Worm (Caenorhabditis elegans) whole organism, mixed stage, embryonic: ENCODE measurements around the gene Y38H8A.2.
"Not testable (repeated sequence)": the region's sequence is repeated elsewhere in the genome, so short reads cannot be mapped to it uniquely, and the experiment has no call there.

ENCODE experiments used
- M03D4.4 ChIP-seq: sonication (generic microtip); optimal IDR thresholded peaks from 2 replicates; lab custom pipeline; 2017; ENCODE audit warnings: mild to moderate bottlenecking, missing genetic modification characterization, missing compliant biosample characterization
- bed-3 ChIP-seq: fragments of 200-800 bp; sonication (Bioruptor generic); optimal IDR thresholded peaks from 3 replicates; lab custom pipeline; 2018; ENCODE audit warnings: mild to moderate bottlenecking, missing genetic modification characterization, moderate library complexity, missing compliant biosample characterization
- blmp-1 ChIP-seq: fragments of 150-350 bp; optimal IDR thresholded peaks from 2 replicates; lab custom pipeline; 2014; ENCODE audit warnings: missing biosample characterization, missing genetic modification characterization
- ceh-39 ChIP-seq: fragments of 150-350 bp; optimal IDR thresholded peaks from 2 replicates; lab custom pipeline; 2014; ENCODE audit warnings: missing biosample characterization, missing genetic modification characterization
- ceh-43 ChIP-seq: fragments of 200-800 bp; sonication (Bioruptor generic); optimal IDR thresholded peaks from 2 replicates; lab custom pipeline; 2018; ENCODE audit warnings: mild to moderate bottlenecking, missing genetic modification characterization, moderate library complexity, missing compliant biosample characterization
- ceh-83 ChIP-seq: fragments of 200-800 bp; sonication (Bioruptor generic); optimal IDR thresholded peaks from 2 replicates; lab custom pipeline; 2018; ENCODE audit warnings: mild to moderate bottlenecking, missing genetic modification characterization, missing compliant biosample characterization
- ces-1 ChIP-seq: fragments of 150-350 bp; optimal IDR thresholded peaks from 2 replicates; lab custom pipeline; 2014; ENCODE audit warnings: missing biosample characterization, missing genetic modification reagents, missing genetic modification characterization
- drap-1 ChIP-seq: fragments of 200-800 bp; sonication (Bioruptor generic); optimal IDR thresholded peaks from 3 replicates; lab custom pipeline; 2018; ENCODE audit warnings: mild to moderate bottlenecking, missing genetic modification characterization, missing compliant biosample characterization
- elt-1 ChIP-seq: sonication (generic microtip); optimal IDR thresholded peaks from 2 replicates; lab custom pipeline; 2017; ENCODE audit warnings: missing genetic modification characterization, mild to moderate bottlenecking, missing compliant biosample characterization, antibody characterized with exemption, moderate library complexity, borderline replicate concordance; ENCODE audit not compliant: insufficient read depth
- elt-3 ChIP-seq: fragments of 150-350 bp; optimal IDR thresholded peaks from 2 replicates; lab custom pipeline; 2014; ENCODE audit warnings: missing biosample characterization, missing genetic modification characterization
- flh-1 ChIP-seq: fragments of 200-800 bp; sonication (Bioruptor generic); optimal IDR thresholded peaks from 2 replicates; lab custom pipeline; 2018; ENCODE audit warnings: mild to moderate bottlenecking, missing genetic modification characterization, moderate library complexity, missing compliant biosample characterization
- ham-2 ChIP-seq: fragments of 200-800 bp; sonication (Bioruptor generic); optimal IDR thresholded peaks from 2 replicates; lab custom pipeline; 2018; ENCODE audit warnings: mild to moderate bottlenecking, missing genetic modification characterization, missing compliant biosample characterization
- hlh-1 ChIP-seq: fragments of 150-350 bp; optimal IDR thresholded peaks from 2 replicates; lab custom pipeline; 2014; ENCODE audit warnings: missing biosample characterization, missing genetic modification reagents, missing genetic modification characterization
- lin-13 ChIP-seq: fragments of 150-350 bp; optimal IDR thresholded peaks from 2 replicates; lab custom pipeline; 2014; ENCODE audit warnings: missing biosample characterization, missing genetic modification characterization
- lsy-2 ChIP-seq: fragments of 150-350 bp; optimal IDR thresholded peaks from 2 replicates; lab custom pipeline; 2014; ENCODE audit warnings: missing biosample characterization, missing genetic modification characterization
- mab-5 ChIP-seq: fragments of 150-350 bp; optimal IDR thresholded peaks from 2 replicates; lab custom pipeline; 2014; ENCODE audit warnings: missing biosample characterization, missing genetic modification characterization
- mep-1 ChIP-seq: fragments of 150-350 bp; optimal IDR thresholded peaks from 2 replicates; lab custom pipeline; 2017; ENCODE audit warnings: missing biosample characterization, missing genetic modification reagents, missing genetic modification characterization, inconsistent platforms
- mls-2 ChIP-seq: sonication (generic microtip); optimal IDR thresholded peaks from 2 replicates; lab custom pipeline; 2016; ENCODE audit warnings: mild to moderate bottlenecking, missing genetic modification characterization, moderate library complexity, missing compliant biosample characterization
- nhr-12 ChIP-seq: fragments of 150-350 bp; optimal IDR thresholded peaks from 2 replicates; lab custom pipeline; 2014; ENCODE audit warnings: missing biosample characterization, missing genetic modification characterization
- nhr-2 ChIP-seq: fragments of 150-350 bp; optimal IDR thresholded peaks from 2 replicates; lab custom pipeline; 2014; ENCODE audit warnings: missing biosample characterization, missing genetic modification characterization
- nhr-237 ChIP-seq: fragments of 150-350 bp; optimal IDR thresholded peaks from 2 replicates; lab custom pipeline; 2014; ENCODE audit warnings: missing biosample characterization, missing genetic modification characterization
- nhr-28 ChIP-seq: fragments of 150-350 bp; optimal IDR thresholded peaks from 2 replicates; lab custom pipeline; 2014; ENCODE audit warnings: missing biosample characterization, missing genetic modification characterization
- nhr-76 ChIP-seq: sonication (generic microtip); optimal IDR thresholded peaks from 2 replicates; lab custom pipeline; 2017; ENCODE audit warnings: missing biosample characterization, missing genetic modification characterization
- pha-4 ChIP-seq: fragments of 150-350 bp; optimal IDR thresholded peaks from 2 replicates; lab custom pipeline; 2018; ENCODE audit warnings: missing biosample characterization, missing genetic modification reagents, missing genetic modification characterization
- sem-2 ChIP-seq: fragments of 200-800 bp; sonication (Bioruptor generic); optimal IDR thresholded peaks from 2 replicates; lab custom pipeline; 2018; ENCODE audit warnings: mild to moderate bottlenecking, missing genetic modification characterization, missing compliant biosample characterization
- sptf-1 ChIP-seq: sonication (generic microtip); optimal IDR thresholded peaks from 2 replicates; lab custom pipeline; 2017; ENCODE audit warnings: mild to moderate bottlenecking, missing genetic modification characterization, moderate library complexity, missing compliant biosample characterization
- tbx-8 ChIP-seq: fragments of 200-800 bp; sonication (Bioruptor generic); optimal IDR thresholded peaks from 2 replicates; lab custom pipeline; 2018; ENCODE audit warnings: mild to moderate bottlenecking, missing genetic modification characterization, moderate library complexity, missing compliant biosample characterization
- unc-120 ChIP-seq: sonication (generic microtip); optimal IDR thresholded peaks from 2 replicates; lab custom pipeline; 2017; ENCODE audit warnings: missing genetic modification characterization, missing compliant biosample characterization; ENCODE audit not compliant: poor library complexity, severe bottlenecking
- unc-39 ChIP-seq: fragments of 150-350 bp; optimal IDR thresholded peaks from 2 replicates; lab custom pipeline; 2014; ENCODE audit warnings: missing biosample characterization, missing genetic modification characterization
- unc-62 ChIP-seq: fragments of 150-350 bp; optimal IDR thresholded peaks from 2 replicates; lab custom pipeline; 2014; ENCODE audit warnings: missing biosample characterization, missing genetic modification reagents, missing genetic modification characterization
- zip-8 ChIP-seq: fragments of 150-350 bp; optimal IDR thresholded peaks from 2 replicates; lab custom pipeline; 2014; ENCODE audit warnings: missing biosample characterization, missing genetic modification characterization

Gene Y38H8A.2

ce11 chrIV:13450740-13451139 is 23.5 kb upstream of the Y38H8A.2 start:
- TF ChIP-seq mls-2 (tag; lab: Kevin White, UChicago), result no peak
- no peak for TF ChIP-seq ham-2 (GFP tag; lab: Kevin White, UChicago)
- TF ChIP-seq flh-1 (GFP tag; lab: Kevin White, UChicago), result no peak
- no peak for TF ChIP-seq sem-2 (GFP tag; lab: Kevin White, UChicago)
- no peak for TF ChIP-seq hlh-1 (tag; lab: Kevin White, UChicago)
- TF ChIP-seq lsy-2 (tag; lab: Kevin White, UChicago), result no peak
- TF ChIP-seq ceh-39, result no peak
- TF ChIP-seq nhr-76, result no peak
- TF ChIP-seq blmp-1, result no peak

DNA sequence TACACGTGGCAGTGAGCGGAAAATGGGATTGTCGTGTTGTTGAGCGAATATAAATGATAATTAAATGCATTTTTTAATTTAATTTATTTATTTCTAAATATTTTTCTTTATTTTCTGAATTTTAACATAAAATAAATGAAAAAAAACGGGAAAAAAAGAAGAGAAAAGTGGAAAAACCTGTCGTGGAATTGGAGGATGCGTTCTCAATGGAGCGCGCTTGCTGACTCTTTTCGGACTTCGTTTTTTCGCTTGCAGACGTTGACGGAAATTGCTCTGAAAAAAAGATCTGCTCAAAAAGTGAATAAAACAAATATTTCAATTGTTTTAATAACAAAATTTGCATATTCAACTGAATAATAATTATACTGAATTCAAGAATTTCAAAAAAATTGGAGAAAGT is 20.7 kb upstream of the Y38H8A.2 start:
- TF ChIP-seq unc-120 (no peak), sptf-1 (tag; lab: Kevin White, UChicago) (no peak), nhr-12 (tag; lab: Kevin White, UChicago) (no peak), pha-4 (tag; lab: Kevin White, UChicago) (no peak), mls-2 (tag; lab: Kevin White, UChicago) (no peak), elt-1 (tag; lab: Kevin White, UChicago) (no peak), M03D4.4 (tag; lab: Kevin White, UChicago) (no peak), mep-1 (tag; lab: Kevin White, UChicago) (peak; percentile 54)
- TF ChIP-seq, all 35 proteins: peak for 1

DNA sequence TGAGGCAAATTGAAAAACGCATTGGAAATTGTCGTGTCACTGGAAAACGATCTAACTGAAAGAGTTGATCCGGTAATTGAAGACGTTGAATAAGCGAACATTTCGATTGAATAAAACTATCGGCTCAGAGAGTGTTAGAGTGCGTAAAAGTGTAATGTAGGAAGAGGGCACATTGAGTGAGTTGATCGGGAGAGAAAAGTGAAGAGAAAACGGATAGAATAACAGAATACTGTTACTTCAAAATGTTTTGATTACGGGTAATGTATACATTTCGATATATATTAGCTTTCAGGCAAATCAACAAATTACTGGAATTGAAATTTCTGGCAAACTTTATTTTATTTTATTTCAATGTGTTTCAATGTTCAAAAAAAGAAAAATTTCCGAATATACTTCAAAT is 19.5 kb upstream of the Y38H8A.2 start, which contains the start of gene uso-1:
TSS of gene uso-1 (minus strand) at position 101 of the 400 bp plus-strand sequence.
- TF ChIP-seq drap-1 (GFP tag; lab: Kevin White, UChicago) (no peak), nhr-28 (tag; lab: Kevin White, UChicago) (no peak), ces-1 (GFP tag; lab: Kevin White, UChicago) (no peak), mab-5 (tag; lab: Kevin White, UChicago) (no peak), zip-8 (no peak), ham-2 (GFP tag; lab: Kevin White, UChicago) (no peak), hlh-1 (tag; lab: Kevin White, UChicago) (no peak), unc-39 (tag; lab: Kevin White, UChicago) (no peak), blmp-1 (no peak), sptf-1 (tag; lab: Kevin White, UChicago) (no peak), nhr-237 (tag; lab: Kevin White, UChicago) (no peak), elt-3 (tag; lab: Kevin White, UChicago) (no peak), lin-13 (tag; lab: Kevin White, UChicago) (no peak), mls-2 (tag; lab: Kevin White, UChicago) (no peak), bed-3 (GFP tag; lab: Kevin White, UChicago) (no peak), nhr-76 (no peak), unc-120 (no peak), ceh-39 (no peak), pha-4 (tag; lab: Kevin White, UChicago) (no peak), sem-2 (GFP tag; lab: Kevin White, UChicago) (no peak)
- TF ChIP-seq, all 35 proteins: peak for 0

DNA sequence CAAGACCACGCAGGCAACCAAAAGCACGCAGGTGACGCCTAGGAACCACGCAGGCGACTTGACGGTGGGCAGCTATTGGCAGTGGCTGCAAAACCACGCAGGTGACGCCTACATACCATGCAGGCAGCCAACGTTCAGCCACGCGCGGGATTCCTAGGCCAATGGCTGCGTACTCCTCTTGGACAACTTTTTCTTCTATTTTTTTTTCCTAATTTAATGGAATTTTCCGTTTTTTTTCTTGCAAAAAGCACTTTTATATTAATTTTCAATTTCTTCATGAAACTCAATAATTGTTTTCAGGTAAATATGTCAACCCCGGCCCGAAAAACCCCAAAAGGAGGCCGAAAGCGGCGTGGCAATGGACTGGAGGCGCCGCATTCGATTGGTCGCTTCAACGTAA is 19.0 kb upstream of the Y38H8A.2 start, which contains the start of gene Y38H8A.7:
TSS of gene Y38H8A.7 (plus strand) at position 301 of the 400 bp plus-strand sequence.
- TF ChIP-seq ceh-83 (GFP tag; lab: Kevin White, UChicago); ceh-43 (GFP tag; lab: Kevin White, UChicago); mab-5 (tag; lab: Kevin White, UChicago): not testable (repeated sequence)

ce11 chrIV:13456893-13457292 is 17.3 kb upstream of the Y38H8A.2 start:
- TF ChIP-seq ceh-43 (GFP tag; lab: Kevin White, UChicago), result no peak
- TF ChIP-seq unc-62 (GFP tag; lab: Kevin White, UChicago), result no peak
- TF ChIP-seq unc-39 (tag; lab: Kevin White, UChicago), result no peak
- TF ChIP-seq sem-2 (GFP tag; lab: Kevin White, UChicago), result no peak
- no peak for TF ChIP-seq lin-13 (tag; lab: Kevin White, UChicago)
- no peak for TF ChIP-seq nhr-2 (tag; lab: Kevin White, UChicago)
- no peak for TF ChIP-seq nhr-76
- no peak for TF ChIP-seq ceh-39
- TF ChIP-seq elt-3 (tag; lab: Kevin White, UChicago), result no peak
- TF ChIP-seq ham-2 (GFP tag; lab: Kevin White, UChicago), result no peak
- no peak for TF ChIP-seq tbx-8 (GFP tag; lab: Kevin White, UChicago)
